Fruit fly (Drosophila melanogaster) whole organism, prepupa: Measurements from ENCODE around the gene ND-30.

Source experiments
- Blimp-1 ChIP-seq: fragments of 200-800 bp; sonication (Bioruptor generic); optimal IDR thresholded peaks from 3 replicates; lab custom pipeline; 2017; ENCODE audit warnings: missing biosample characterization, missing genetic modification characterization, mild to moderate bottlenecking, moderate library complexity, missing genetic modification reagents
- CG10669 ChIP-seq: fragments of 200-800 bp; sonication (Bioruptor generic); optimal IDR thresholded peaks from 3 replicates; lab custom pipeline; 2018; ENCODE audit warnings: missing biosample characterization, mild to moderate bottlenecking, missing genetic modification characterization, moderate library complexity
- CG11294 ChIP-seq: fragments of 200-800 bp; sonication (Bioruptor generic); IDR thresholded peaks from 2 replicates; pipeline ENCODE4 v1.3.6; 2022; ENCODE audit warnings: missing biosample characterization, missing genetic modification characterization
- CG11762 ChIP-seq: fragments of 200-800 bp; sonication (Bioruptor generic); optimal IDR thresholded peaks from 3 replicates; lab custom pipeline; 2016; ENCODE audit warnings: missing biosample characterization, missing genetic modification characterization; ENCODE audit not compliant: insufficient read depth
- CG11902 ChIP-seq: fragments of 200-800 bp; sonication (Bioruptor generic); optimal IDR thresholded peaks from 3 replicates; lab custom pipeline; 2016; ENCODE audit warnings: missing biosample characterization, missing genetic modification characterization
- CG15336 ChIP-seq: fragments of 200-800 bp; sonication (Bioruptor generic); IDR thresholded peaks from 2 replicates; pipeline ENCODE4 v1.3.6; 2022; ENCODE audit warnings: missing biosample characterization, missing genetic modification characterization
- CG1621 ChIP-seq: fragments of 200-800 bp; sonication (Bioruptor generic); optimal IDR thresholded peaks from 3 replicates; lab custom pipeline; 2018; ENCODE audit warnings: missing biosample characterization, mild to moderate bottlenecking, missing genetic modification characterization
- CG16779 ChIP-seq: fragments of 200-800 bp; sonication (Bioruptor generic); optimal IDR thresholded peaks from 3 replicates; lab custom pipeline; 2017; ENCODE audit warnings: missing biosample characterization, mild to moderate bottlenecking, missing genetic modification characterization
- CG3032 ChIP-seq: fragments of 200-800 bp; optimal IDR thresholded peaks from 2 replicates; lab custom pipeline; 2019; ENCODE audit warnings: missing biosample characterization, mild to moderate bottlenecking, missing genetic modification characterization, moderate library complexity
- CG34406 ChIP-seq: fragments of 200-800 bp; sonication (Bioruptor generic); optimal IDR thresholded peaks from 3 replicates; lab custom pipeline; 2016; ENCODE audit warnings: missing biosample characterization, missing genetic modification characterization
- CG4318 ChIP-seq: fragments of 200-800 bp; sonication (Bioruptor generic); optimal IDR thresholded peaks from 3 replicates; lab custom pipeline; 2017; ENCODE audit warnings: missing biosample characterization, mild to moderate bottlenecking, missing genetic modification characterization
- CG6276 ChIP-seq: fragments of 200-800 bp; sonication (Bioruptor generic); optimal IDR thresholded peaks from 2 replicates; lab custom pipeline; 2017; ENCODE audit warnings: missing biosample characterization, mild to moderate bottlenecking, missing genetic modification characterization
- CG6792 ChIP-seq: fragments of 200-800 bp; sonication (Bioruptor generic); optimal IDR thresholded peaks from 3 replicates; lab custom pipeline; 2016; ENCODE audit warnings: missing biosample characterization, missing genetic modification characterization
- CG6808 ChIP-seq: fragments of 200-800 bp; sonication (Bioruptor generic); optimal IDR thresholded peaks from 3 replicates; lab custom pipeline; 2017; ENCODE audit warnings: missing biosample characterization, missing genetic modification characterization, mild to moderate bottlenecking, moderate library complexity, missing genetic modification reagents
- CG6854 ChIP-seq: fragments of 200-800 bp; sonication (Bioruptor generic); optimal IDR thresholded peaks from 2 replicates; lab custom pipeline; 2017; ENCODE audit warnings: missing biosample characterization, mild to moderate bottlenecking, missing genetic modification characterization
- CG8119 ChIP-seq: fragments of 200-800 bp; sonication (Bioruptor generic); IDR thresholded peaks from 3 replicates; pipeline ENCODE4 v1.3.6; 2022; ENCODE audit warnings: missing biosample characterization, missing genetic modification characterization
- CG8632 ChIP-seq: fragments of 200-800 bp; sonication (Bioruptor generic); optimal IDR thresholded peaks from 3 replicates; lab custom pipeline; 2016; ENCODE audit warnings: missing biosample characterization, missing genetic modification characterization
- CG9139 ChIP-seq: fragments of 200-800 bp; sonication (Bioruptor generic); optimal IDR thresholded peaks from 3 replicates; lab custom pipeline; 2017; ENCODE audit warnings: missing biosample characterization, mild to moderate bottlenecking, missing genetic modification characterization
- Eip75B ChIP-seq: fragments of 200-800 bp; sonication (Bioruptor generic); optimal IDR thresholded peaks from 3 replicates; lab custom pipeline; 2016; ENCODE audit warnings: missing biosample characterization, missing genetic modification characterization
- Eip78C ChIP-seq: fragments of 200-800 bp; sonication (Bioruptor generic); peaks from one replicate; lab custom pipeline; 2016; ENCODE audit warnings: missing biosample characterization, missing genetic modification characterization
- Eip93F ChIP-seq: fragments of 200-800 bp; sonication (Bioruptor generic); optimal IDR thresholded peaks from 2 replicates; lab custom pipeline; 2016; ENCODE audit warnings: missing biosample characterization, mild to moderate bottlenecking, missing genetic modification characterization
- Ets21C ChIP-seq: fragments of 200-800 bp; sonication (Bioruptor generic); optimal IDR thresholded peaks from 3 replicates; lab custom pipeline; 2016; ENCODE audit warnings: missing biosample characterization, missing genetic modification characterization
- Gug ChIP-seq: fragments of 200-800 bp; sonication (Bioruptor generic); IDR thresholded peaks from 2 replicates; pipeline ENCODE4 v1.3.6; 2022; ENCODE audit warnings: missing biosample characterization, missing genetic modification characterization
- Hr38 ChIP-seq: sonication (Bioruptor generic); optimal IDR thresholded peaks from 2 replicates; lab custom pipeline; 2016; ENCODE audit warnings: missing biosample characterization, missing genetic modification characterization
- Hr39 ChIP-seq: fragments of 200-800 bp; sonication (Bioruptor generic); optimal IDR thresholded peaks from 2 replicates; lab custom pipeline; 2016; ENCODE audit warnings: missing biosample characterization, missing genetic modification characterization
- Met ChIP-seq: fragments of 200-800 bp; sonication (Bioruptor generic); optimal IDR thresholded peaks from 3 replicates; lab custom pipeline; 2016; ENCODE audit warnings: missing biosample characterization, missing genetic modification characterization
- OdsH ChIP-seq: fragments of 200-800 bp; sonication (Bioruptor generic); optimal IDR thresholded peaks from 3 replicates; lab custom pipeline; 2016; ENCODE audit warnings: missing biosample characterization, missing genetic modification characterization
- Smox ChIP-seq: fragments of 200-800 bp; sonication (Bioruptor generic); optimal IDR thresholded peaks from 3 replicates; lab custom pipeline; 2016; ENCODE audit warnings: missing biosample characterization, missing genetic modification characterization
- Sox102F ChIP-seq: fragments of 200-800 bp; sonication (Bioruptor generic); optimal IDR thresholded peaks from 2 replicates; lab custom pipeline; 2016; ENCODE audit warnings: missing biosample characterization, mild to moderate bottlenecking, missing genetic modification characterization
- Sox14 ChIP-seq: fragments of 200-800 bp; sonication (Bioruptor generic); optimal IDR thresholded peaks from 3 replicates; lab custom pipeline; 2016; ENCODE audit warnings: missing biosample characterization, missing genetic modification characterization
- Sox15 ChIP-seq: fragments of 200-800 bp; sonication (Bioruptor generic); optimal IDR thresholded peaks from 3 replicates; lab custom pipeline; 2016; ENCODE audit warnings: missing biosample characterization, missing genetic modification characterization
- achi ChIP-seq: fragments of 200-800 bp; sonication (Bioruptor generic); optimal IDR thresholded peaks from 3 replicates; lab custom pipeline; 2016; ENCODE audit warnings: missing biosample characterization, missing genetic modification characterization
- acj6 ChIP-seq: fragments of 200-800 bp; sonication (Bioruptor generic); optimal IDR thresholded peaks from 3 replicates; lab custom pipeline; 2016; ENCODE audit warnings: missing biosample characterization, missing genetic modification characterization
- cyc ChIP-seq: fragments of 200-800 bp; sonication (Bioruptor generic); optimal IDR thresholded peaks from 3 replicates; lab custom pipeline; 2016; ENCODE audit warnings: missing biosample characterization, missing genetic modification characterization
- dac ChIP-seq: fragments of 200-800 bp; sonication (Bioruptor generic); optimal IDR thresholded peaks from 2 replicates; lab custom pipeline; 2017; ENCODE audit warnings: missing biosample characterization, mild to moderate bottlenecking, missing genetic modification characterization
- eg ChIP-seq: fragments of 200-800 bp; sonication (Bioruptor generic); IDR thresholded peaks from 3 replicates; pipeline ENCODE4 v1.3.6; 2022; ENCODE audit warnings: missing biosample characterization, missing genetic modification characterization
- esn ChIP-seq: fragments of 200-800 bp; sonication (Bioruptor generic); optimal IDR thresholded peaks from 2 replicates; lab custom pipeline; 2016; ENCODE audit warnings: missing biosample characterization, mild to moderate bottlenecking, missing genetic modification characterization, moderate library complexity
- fd59A ChIP-seq: fragments of 200-800 bp; sonication (Bioruptor generic); optimal IDR thresholded peaks from 2 replicates; lab custom pipeline; 2017; ENCODE audit warnings: missing biosample characterization, mild to moderate bottlenecking, missing genetic modification characterization, missing genetic modification reagents
- fd85E ChIP-seq: fragments of 200-800 bp; sonication (Bioruptor generic); optimal IDR thresholded peaks from 3 replicates; lab custom pipeline; 2016; ENCODE audit warnings: missing biosample characterization, missing genetic modification characterization
- fkh ChIP-seq: fragments of 200-800 bp; sonication (Bioruptor generic); optimal IDR thresholded peaks from 3 replicates; lab custom pipeline; 2017; ENCODE audit warnings: missing biosample characterization, mild to moderate bottlenecking, missing genetic modification characterization, moderate library complexity
- lz ChIP-seq: fragments of 200-800 bp; sonication (Bioruptor generic); optimal IDR thresholded peaks from 3 replicates; lab custom pipeline; 2016; ENCODE audit warnings: missing biosample characterization, missing genetic modification characterization
- salr ChIP-seq, 2 experiments: fragments of 200-800 bp; sonication (Bioruptor generic); optimal IDR thresholded peaks; 3 replicates each; lab custom pipeline; 2016 to 2018; ENCODE audit warnings: missing biosample characterization in 2 of 2, missing genetic modification characterization in 2 of 2, mild to moderate bottlenecking in 1 of 2
- ss ChIP-seq, 2 experiments: fragments of 200-800 bp; sonication (Bioruptor generic); optimal IDR thresholded peaks; 2 replicates in 1 of 2; 3 replicates in 1 of 2; lab custom pipeline; 2017 to 2018; ENCODE audit warnings: mild to moderate bottlenecking in 2 of 2, missing biosample characterization in 2 of 2, missing genetic modification characterization in 2 of 2, moderate library complexity in 1 of 2
- topi ChIP-seq: fragments of 200-800 bp; sonication (Bioruptor generic); optimal IDR thresholded peaks from 3 replicates; lab custom pipeline; 2016; ENCODE audit warnings: missing biosample characterization, missing genetic modification characterization

ND-30 gene

dm6 chr3L:3204348-3204747 lies 45.0 kb upstream of the ND-30 start, which contains the start of gene CG33159:
Gene CG33159 (minus strand): TSS chr3L:3204448.
- TF ChIP-seq salr (GFP tag; optimal IDR thresholded peaks at IDR 0.05; lab: Kevin White, UChicago) (no peak), CG16779 (tag; lab: Kevin White, UChicago) (no peak), fd59A (GFP tag; lab: Kevin White, UChicago) (no peak)

dm6 chr3L:3203062-3203461 lies 43.7 kb upstream of the ND-30 start, which contains the start of gene CG32271:
Gene CG32271 (minus strand): TSS chr3L:3203162.
- no peak for TF ChIP-seq fd59A (GFP tag; lab: Kevin White, UChicago)
- no peak for TF ChIP-seq CG6854
- no peak for TF ChIP-seq Eip75B (GFP tag; lab: Kevin White, UChicago)
- no peak for TF ChIP-seq eg
- no peak for TF ChIP-seq CG4318
- TF ChIP-seq fd85E (GFP tag; lab: Kevin White, UChicago), result no peak
- TF ChIP-seq Eip78C (GFP tag; lab: Kevin White, UChicago), result no peak
- TF ChIP-seq CG10669 (GFP tag; lab: Kevin White, UChicago), result no peak
- TF ChIP-seq CG15336 (GFP tag; lab: Robert Waterston, UW), result no peak
- TF ChIP-seq CG11762 (GFP tag; lab: Kevin White, UChicago), result no peak
- no peak for TF ChIP-seq CG6276
- TF ChIP-seq CG6808, result no peak

- TF ChIP-seq fd59A (GFP tag; lab: Kevin White, UChicago), result peak; percentile 11
- TF ChIP-seq Gug (GFP tag; lab: Robert Waterston, UW), result 0 out of 2 replicates have a peak, but pooled peaks have one; percentile 27
- TF ChIP-seq Hr38 (GFP tag; lab: Kevin White, UChicago), result peak; percentile 0
- peak; percentile 78 for TF ChIP-seq CG6792 (GFP tag; lab: Kevin White, UChicago)
- no peak for TF ChIP-seq Eip78C (GFP tag; lab: Kevin White, UChicago)
- TF ChIP-seq lz (GFP tag; lab: Kevin White, UChicago), result peak; percentile 85
- TF ChIP-seq CG9139 (GFP tag; lab: Kevin White, UChicago), result no peak
- TF ChIP-seq CG6854, result peak; percentile 71
- TF ChIP-seq esn, result peak; percentile 77
- peak; percentile 75 for TF ChIP-seq Sox102F
- no peak for TF ChIP-seq salr (GFP tag; optimal IDR thresholded peaks at IDR 0.05; lab: Kevin White, UChicago)
- peak; percentile 38 for TF ChIP-seq Blimp-1
- TF ChIP-seq Eip93F (GFP tag; lab: Kevin White, UChicago), result peak; percentile 78
- TF ChIP-seq cyc (GFP tag; lab: Kevin White, UChicago), result peak; percentile 81
- peak; percentile 80 for TF ChIP-seq Hr39 (GFP tag; lab: Kevin White, UChicago)
- peak; percentile 70 for TF ChIP-seq topi
- peak; percentile 34 for TF ChIP-seq CG16779 (tag; lab: Kevin White, UChicago)
- TF ChIP-seq CG11902 (GFP tag; lab: Kevin White, UChicago), result peak; percentile 63
- no peak for TF ChIP-seq Met (GFP tag; lab: Kevin White, UChicago)
- TF ChIP-seq ss (GFP tag; optimal IDR thresholded peaks at IDR 0.05; lab: Kevin White, UChicago), result no peak
- TF ChIP-seq achi, result peak; percentile 60
- peak; percentile 48 for TF ChIP-seq CG1621 (tag; lab: Kevin White, UChicago)
- peak; percentile 45; the same call in 1 of the 2 replicates for TF ChIP-seq CG15336 (GFP tag; lab: Robert Waterston, UW)
- TF ChIP-seq fkh, result peak; percentile 20
- peak; percentile 77 for TF ChIP-seq Ets21C
- TF ChIP-seq dac (GFP tag; lab: Kevin White, UChicago), result no peak
- peak; percentile 72 for TF ChIP-seq eg
- TF ChIP-seq CG34406, result peak; percentile 50
- TF ChIP-seq CG8632 (GFP tag; lab: Kevin White, UChicago), result no peak
- TF ChIP-seq OdsH, result no peak
- no peak for TF ChIP-seq Sox14 (GFP tag; lab: Kevin White, UChicago)
- TF ChIP-seq Smox (GFP tag; lab: Kevin White, UChicago), result no peak
- peak; percentile 73 for TF ChIP-seq acj6
- TF ChIP-seq CG11294 (GFP tag; lab: Robert Waterston, UW), result peak; percentile 22; the same call in 1 of the 2 replicates
- TF ChIP-seq CG3032 (tag; lab: Kevin White, UChicago), result peak; percentile 75
- TF ChIP-seq CG8119 (GFP tag; lab: Robert Waterston, UW), result peak; percentile 32; the same call in 1 of the 3 replicates
- TF ChIP-seq CG11762 (GFP tag; lab: Kevin White, UChicago), result peak; percentile 64
- peak; percentile 51 for TF ChIP-seq Sox15
These were observed 39.3 kb upstream of the ND-30 start, which contains the start of the genes CG32276 and gry for dm6 chr3L:3198447-3199402. Gene CG32276 (minus strand): TSS chr3L:3199047. Gene gry (plus strand): TSS chr3L:3199090.
